Fruit fly (Drosophila melanogaster) whole organism, embryonic: Measurements from ENCODE around the gene CG31249.

ENCODE experiments used
- Aef1 ChIP-seq: fragments of 200-800 bp; sonication (Bioruptor generic); IDR thresholded peaks from 3 replicates; pipeline ENCODE4 v1.3.6; 2022; ENCODE audit warnings: missing biosample characterization, missing genetic modification characterization
- Asciz ChIP-seq: fragments of 200-800 bp; sonication (Bioruptor generic); optimal IDR thresholded peaks from 2 replicates; lab custom pipeline; 2017; ENCODE audit warnings: missing biosample characterization, mild to moderate bottlenecking, missing genetic modification characterization, missing genetic modification reagents
- CG11247 ChIP-seq: fragments of 200-800 bp; sonication (Bioruptor generic); IDR thresholded peaks from 2 replicates; pipeline ENCODE4 v1.3.6; 2022; ENCODE audit warnings: missing biosample characterization, missing genetic modification characterization
- CG12219 ChIP-seq: fragments of 200-800 bp; sonication (Bioruptor generic); optimal IDR thresholded peaks from 3 replicates; lab custom pipeline; 2018; ENCODE audit warnings: missing biosample characterization, mild to moderate bottlenecking, missing genetic modification characterization
- CG1233 ChIP-seq: fragments of 200-800 bp; sonication (Bioruptor generic); optimal IDR thresholded peaks from 4 replicates; lab custom pipeline; 2018; ENCODE audit warnings: missing biosample characterization, mild to moderate bottlenecking, missing genetic modification characterization
- CG12744 ChIP-seq: fragments of 200-800 bp; sonication (Bioruptor generic); optimal IDR thresholded peaks from 2 replicates; lab custom pipeline; 2016; ENCODE audit warnings: missing biosample characterization, missing genetic modification characterization
- CG12769 ChIP-seq: fragments of 200-800 bp; sonication (Bioruptor generic); optimal IDR thresholded peaks from 2 replicates; lab custom pipeline; 2019; ENCODE audit warnings: missing biosample characterization, mild to moderate bottlenecking, missing genetic modification characterization, moderate library complexity
- CG17328 ChIP-seq: fragments of 200-800 bp; sonication (Bioruptor generic); IDR thresholded peaks from 2 replicates; pipeline ENCODE4 v1.3.6; 2022; ENCODE audit warnings: missing biosample characterization, missing genetic modification characterization
- CG18011 ChIP-seq: fragments of 200-800 bp; sonication (Bioruptor generic); optimal IDR thresholded peaks from 2 replicates; lab custom pipeline; 2017; ENCODE audit warnings: missing biosample characterization, missing genetic modification characterization, mild to moderate bottlenecking, moderate library complexity, missing genotype
- CG18599 ChIP-seq: fragments of 200-800 bp; sonication (Bioruptor generic); optimal IDR thresholded peaks from 3 replicates; lab custom pipeline; 2017; ENCODE audit warnings: missing biosample characterization, missing genetic modification characterization, mild to moderate bottlenecking, moderate library complexity, missing genetic modification reagents
- CG3281 ChIP-seq: fragments of 200-800 bp; sonication (Bioruptor generic); optimal IDR thresholded peaks from 3 replicates; lab custom pipeline; 2017; ENCODE audit warnings: missing biosample characterization, mild to moderate bottlenecking, missing genetic modification characterization
- CG3838 ChIP-seq: fragments of 200-800 bp; sonication (Bioruptor generic); optimal IDR thresholded peaks from 3 replicates; lab custom pipeline; 2016; ENCODE audit warnings: missing biosample characterization, missing genetic modification characterization
- CG4617 ChIP-seq: fragments of 200-800 bp; sonication (Bioruptor generic); optimal IDR thresholded peaks from 3 replicates; lab custom pipeline; 2016; ENCODE audit warnings: missing biosample characterization, missing genetic modification characterization, borderline replicate concordance
- CG5245 ChIP-seq: fragments of 200-800 bp; sonication (Bioruptor generic); optimal IDR thresholded peaks from 3 replicates; lab custom pipeline; 2016; ENCODE audit warnings: missing biosample characterization, missing genetic modification characterization
- CG5953 ChIP-seq: fragments of 200-800 bp; sonication (Bioruptor generic); IDR thresholded peaks from 2 replicates; pipeline ENCODE4 v1.3.6; 2022; ENCODE audit warnings: missing biosample characterization, missing genetic modification characterization
- CG6654 ChIP-seq: fragments of 200-800 bp; sonication (Bioruptor generic); optimal IDR thresholded peaks from 2 replicates; lab custom pipeline; 2017; ENCODE audit warnings: missing biosample characterization, mild to moderate bottlenecking, missing genetic modification characterization
- CG8359 ChIP-seq: fragments of 200-800 bp; sonication (Bioruptor generic); optimal IDR thresholded peaks from 2 replicates; lab custom pipeline; 2017; ENCODE audit warnings: missing biosample characterization, mild to moderate bottlenecking, missing genetic modification characterization, borderline replicate concordance
- Dad ChIP-seq: fragments of 200-800 bp; sonication (Bioruptor generic); optimal IDR thresholded peaks from 3 replicates; lab custom pipeline; 2016; ENCODE audit warnings: missing biosample characterization, missing genetic modification characterization
- ERR ChIP-seq: fragments of 200-800 bp; sonication (Bioruptor generic); optimal IDR thresholded peaks from 2 replicates; lab custom pipeline; 2016; ENCODE audit warnings: missing biosample characterization, missing genetic modification characterization
- HLH3B ChIP-seq: fragments of 200-800 bp; sonication (Bioruptor generic); IDR thresholded peaks from 2 replicates; pipeline ENCODE4 v1.3.6; 2022; ENCODE audit warnings: missing biosample characterization, missing genetic modification characterization
- Hmx ChIP-seq: fragments of 200-800 bp; sonication (Bioruptor generic); optimal IDR thresholded peaks from 2 replicates; lab custom pipeline; 2016; ENCODE audit warnings: missing biosample characterization, missing genetic modification characterization
- Lhr ChIP-seq: fragments of 200-800 bp; sonication (Bioruptor generic); optimal IDR thresholded peaks from 3 replicates; lab custom pipeline; 2017; ENCODE audit warnings: mild to moderate bottlenecking, missing biosample characterization, missing genetic modification reagents, missing genetic modification characterization
- Nf-YA ChIP-seq: fragments of 200-800 bp; sonication (Bioruptor generic); IDR thresholded peaks from 2 replicates; pipeline ENCODE4 v1.3.6; 2022; ENCODE audit warnings: missing biosample characterization, missing genetic modification characterization
- PHDP ChIP-seq: fragments of 200-800 bp; sonication (Bioruptor generic); optimal IDR thresholded peaks from 3 replicates; lab custom pipeline; 2018; ENCODE audit warnings: missing biosample characterization, mild to moderate bottlenecking, missing genetic modification characterization, moderate library complexity
- Pdp1 ChIP-seq, 2 experiments: fragments of 200-800 bp; sonication (Bioruptor generic); optimal IDR thresholded peaks; 3 replicates each; lab custom pipeline; 2016; ENCODE audit warnings: missing biosample characterization in 2 of 2, missing genetic modification characterization in 2 of 2, mild to moderate bottlenecking in 1 of 2, moderate library complexity in 1 of 2
- Ptx1 ChIP-seq: fragments of 200-800 bp; sonication (Bioruptor generic); IDR thresholded peaks from 2 replicates; pipeline ENCODE4 v1.3.6; 2022; ENCODE audit warnings: missing biosample characterization, missing genetic modification characterization
- Rx ChIP-seq: fragments of 200-800 bp; sonication (Bioruptor generic); IDR thresholded peaks from 2 replicates; pipeline ENCODE4 v1.3.6; 2022; ENCODE audit warnings: missing biosample characterization, missing genetic modification characterization
- Sin3A ChIP-seq: fragments of >200 bp; optimal IDR thresholded peaks from 2 replicates; lab custom pipeline; 2018
- Spps ChIP-seq: fragments of 200-800 bp; sonication (Bioruptor generic); optimal IDR thresholded peaks from 2 replicates; lab custom pipeline; 2018; ENCODE audit warnings: missing biosample characterization, mild to moderate bottlenecking, missing genetic modification characterization
- bigmax ChIP-seq: fragments of 200-800 bp; sonication (Bioruptor generic); optimal IDR thresholded peaks from 2 replicates; lab custom pipeline; 2018; ENCODE audit warnings: missing biosample characterization, mild to moderate bottlenecking, missing genetic modification characterization
- chm ChIP-seq: fragments of 200-800 bp; sonication (Bioruptor generic); IDR thresholded peaks from 2 replicates; pipeline ENCODE4 v1.3.6; 2022; ENCODE audit warnings: missing biosample characterization, missing genetic modification characterization
- ci ChIP-seq: fragments of 200-800 bp; sonication (Bioruptor generic); IDR thresholded peaks from 3 replicates; pipeline ENCODE4 v1.3.6; 2022; ENCODE audit warnings: missing biosample characterization, missing genetic modification characterization
- crol ChIP-seq: fragments of 200-800 bp; sonication (Bioruptor generic); IDR thresholded peaks from 2 replicates; pipeline ENCODE4 v1.3.6; 2022; ENCODE audit warnings: missing biosample characterization, missing genetic modification characterization
- dm ChIP-seq: fragments of 200-800 bp; sonication (Bioruptor generic); optimal IDR thresholded peaks from 3 replicates; lab custom pipeline; 2016; ENCODE audit warnings: missing biosample characterization, missing genetic modification characterization
- dmrt11E ChIP-seq: fragments of 200-800 bp; sonication (Bioruptor generic); optimal IDR thresholded peaks from 3 replicates; lab custom pipeline; 2018; ENCODE audit warnings: missing biosample characterization, mild to moderate bottlenecking, missing genetic modification characterization, moderate library complexity
- dmrt99B ChIP-seq: fragments of 200-800 bp; sonication (Bioruptor generic); optimal IDR thresholded peaks from 2 replicates; lab custom pipeline; 2018; ENCODE audit warnings: missing biosample characterization, mild to moderate bottlenecking, missing genetic modification characterization, moderate library complexity
- esg ChIP-seq: fragments of 200-800 bp; sonication (Bioruptor generic); conservative IDR thresholded peaks from 2 replicates; pipeline ENCODE4 v1.3.6; 2022; ENCODE audit warnings: missing biosample characterization, missing genetic modification characterization
- fru ChIP-seq: fragments of >200 bp; optimal IDR thresholded peaks from 2 replicates; lab custom pipeline; 2017
- hb ChIP-seq: fragments of 200-800 bp; sonication (Bioruptor generic); IDR thresholded peaks from 3 replicates; pipeline ENCODE4 v1.3.6; 2022; ENCODE audit warnings: missing biosample characterization, missing genetic modification characterization; ENCODE audit not compliant: partially characterized antibody
- kni ChIP-seq: fragments of 200-800 bp; sonication (Bioruptor generic); optimal IDR thresholded peaks from 3 replicates; lab custom pipeline; 2017; ENCODE audit warnings: mild to moderate bottlenecking, missing biosample characterization, missing genetic modification reagents, missing genetic modification characterization
- lmd ChIP-seq: fragments of 200-800 bp; sonication (Bioruptor generic); IDR thresholded peaks from 2 replicates; pipeline ENCODE4 v1.3.6; 2022; ENCODE audit warnings: missing biosample characterization, missing genetic modification characterization
- nom ChIP-seq: fragments of 200-800 bp; sonication (Bioruptor generic); optimal IDR thresholded peaks from 2 replicates; lab custom pipeline; 2017; ENCODE audit warnings: missing biosample characterization, missing genetic modification characterization, mild to moderate bottlenecking, moderate library complexity, missing genetic modification reagents
- pb ChIP-seq: fragments of 200-800 bp; sonication (Bioruptor generic); optimal IDR thresholded peaks from 3 replicates; lab custom pipeline; 2016; ENCODE audit warnings: missing biosample characterization, missing genetic modification characterization
- prd ChIP-seq, 3 experiments: fragments of >200 bp in 2 of 3; fragments of 200-800 bp in 1 of 3; sonication (Bioruptor generic) in 1 of 3; optimal IDR thresholded peaks in 2 of 3; IDR thresholded peaks in 1 of 3; 2 replicates in 2 of 3; 3 replicates in 1 of 3; pipeline versions ENCODE4 v1.3.6 to Lab custom; 2017 to 2022; ENCODE audit warnings: missing biosample characterization in 1 of 3, missing genetic modification characterization in 1 of 3
- scrt ChIP-seq: fragments of 200-800 bp; sonication (Bioruptor generic); optimal IDR thresholded peaks from 2 replicates; lab custom pipeline; 2018; ENCODE audit warnings: missing biosample characterization, mild to moderate bottlenecking, missing genetic modification characterization, moderate library complexity
- sens ChIP-seq: fragments of 200-800 bp; sonication (Bioruptor generic); peaks from one replicate; lab custom pipeline; 2016; ENCODE audit warnings: missing biosample characterization, missing genetic modification characterization
- slp2 ChIP-seq: fragments of 200-800 bp; sonication (Bioruptor generic); optimal IDR thresholded peaks from 2 replicates; lab custom pipeline; 2016; ENCODE audit warnings: missing biosample characterization, missing genetic modification characterization
- sug ChIP-seq: fragments of 200-800 bp; optimal IDR thresholded peaks from 2 replicates; lab custom pipeline; 2019; ENCODE audit warnings: missing biosample characterization, mild to moderate bottlenecking, missing genetic modification characterization, moderate library complexity
- tin ChIP-seq: fragments of 200-800 bp; sonication (Bioruptor generic); optimal IDR thresholded peaks from 3 replicates; lab custom pipeline; 2016; ENCODE audit warnings: missing biosample characterization, missing genetic modification characterization
- wor ChIP-seq: fragments of 200-800 bp; sonication (Bioruptor generic); IDR thresholded peaks from 2 replicates; pipeline ENCODE4 v1.3.6; 2022; ENCODE audit warnings: missing biosample characterization, missing genetic modification characterization

Gene CG31249

DNA sequence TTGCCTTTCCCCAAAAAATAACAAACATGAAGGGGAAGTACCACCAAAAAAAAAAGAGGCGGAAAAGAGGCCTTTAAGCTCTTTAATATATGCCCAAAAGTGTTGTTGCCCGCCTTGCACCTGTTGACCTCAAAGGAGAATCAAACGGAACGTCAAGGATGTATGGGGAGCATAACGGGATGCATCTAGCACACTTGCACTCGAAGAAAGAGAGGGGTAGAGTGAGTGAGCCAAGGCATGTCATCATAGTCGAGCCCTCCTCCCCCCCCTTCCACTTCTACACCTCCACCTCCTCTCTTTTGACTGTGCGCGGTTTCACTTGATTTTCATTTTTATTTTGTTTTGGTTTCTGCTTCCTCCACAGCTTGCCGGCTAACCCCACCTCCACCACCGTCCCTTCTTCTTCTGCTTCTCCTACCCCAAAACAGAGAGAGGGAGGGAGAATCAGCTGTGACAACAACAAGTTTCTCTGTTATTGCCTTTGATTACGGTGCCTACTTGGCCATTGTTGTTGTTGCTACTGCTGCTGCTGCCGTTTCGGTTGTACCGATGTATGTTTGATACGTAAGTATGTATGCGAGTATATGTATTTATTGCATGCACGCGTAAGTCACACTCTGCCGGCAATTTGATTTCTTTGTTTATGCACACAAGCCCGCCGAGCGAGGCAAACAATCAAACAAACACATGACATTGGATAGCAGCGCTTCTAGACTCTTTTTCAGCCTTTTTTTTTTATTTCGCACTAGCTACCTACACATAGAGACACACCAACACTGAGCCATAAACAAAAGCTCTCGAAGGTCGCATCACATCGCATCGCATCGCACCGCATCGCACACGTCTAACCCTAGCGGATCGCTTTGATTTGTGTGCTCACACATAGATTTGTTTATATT, 26.0 kb upstream of the CG31249 start (continued):
- TF ChIP-seq CG6654 (GFP tag; lab: Kevin White, UChicago), result no peak
- TF ChIP-seq dmrt11E (tag; lab: Kevin White, UChicago), result no peak
- no peak for TF ChIP-seq esg
- no peak for TF ChIP-seq HLH3B (GFP tag; lab: Robert Waterston, UW)
- TF ChIP-seq Lhr (GFP tag; lab: Kevin White, UChicago), result no peak
- peak; percentile 11 for TF ChIP-seq bigmax
- no peak for TF ChIP-seq CG1233
- TF ChIP-seq CG12744 (GFP tag; lab: Kevin White, UChicago), result no peak
- TF ChIP-seq Sin3A (lab: Kevin White, UChicago), result no peak
- TF ChIP-seq sug (tag; lab: Kevin White, UChicago), result no peak
- TF ChIP-seq pb (GFP tag; lab: Kevin White, UChicago), result no peak
- TF ChIP-seq Ptx1 (GFP tag; lab: Robert Waterston, UW), result no peak
- no peak for TF ChIP-seq Nf-YA (GFP tag; lab: Robert Waterston, UW)
- TF ChIP-seq tin (GFP tag; lab: Kevin White, UChicago), result no peak
- TF ChIP-seq Asciz (GFP tag; lab: Kevin White, UChicago), result no peak
- TF ChIP-seq Dad (GFP tag; lab: Kevin White, UChicago), result no peak
- no peak for TF ChIP-seq PHDP (tag; lab: Kevin White, UChicago)
- no peak for TF ChIP-seq CG12769 (tag; lab: Kevin White, UChicago)
- no peak for TF ChIP-seq dm (GFP tag; lab: Kevin White, UChicago)
- no peak for TF ChIP-seq dmrt99B (tag; lab: Kevin White, UChicago)
- TF ChIP-seq lmd (GFP tag; lab: Robert Waterston, UW), result no peak
- no peak for TF ChIP-seq CG5245 (GFP tag; lab: Kevin White, UChicago)
- no peak for TF ChIP-seq CG4617 (GFP tag; lab: Kevin White, UChicago)
- no peak for TF ChIP-seq ERR
- TF ChIP-seq CG18011 (GFP tag; lab: Kevin White, UChicago), result no peak
- peak; percentile 55 for TF ChIP-seq kni
- TF ChIP-seq Spps (tag; lab: Kevin White, UChicago), result no peak
- no peak for TF ChIP-seq Hmx (GFP tag; lab: Kevin White, UChicago)
- no peak for TF ChIP-seq Aef1 (GFP tag; lab: Robert Waterston, UW)
- TF ChIP-seq CG12219 (GFP tag; lab: Kevin White, UChicago), result no peak
- TF ChIP-seq fru (lab: Kevin White, UChicago), result no peak
- no peak for TF ChIP-seq CG8359 (GFP tag; lab: Kevin White, UChicago)
- TF ChIP-seq CG3838, result no peak
- no peak for TF ChIP-seq slp2 (GFP tag; lab: Kevin White, UChicago)
- peak in 1 of 2 experiments; percentile 51 for TF ChIP-seq Pdp1 (GFP tag; optimal IDR thresholded peaks at IDR 0.05; lab: Kevin White, UChicago)
- TF ChIP-seq scrt (GFP tag; lab: Kevin White, UChicago), result peak; percentile 16
- peak; percentile 48 for TF ChIP-seq nom (GFP tag; lab: Kevin White, UChicago)
- TF ChIP-seq CG18599 (GFP tag; lab: Kevin White, UChicago), result no peak
- no peak for TF ChIP-seq CG11247 (GFP tag; lab: Robert Waterston, UW)
- TF ChIP-seq crol, result peak; percentile 85
- no peak for TF ChIP-seq hb
- no peak for TF ChIP-seq Rx (GFP tag; lab: Robert Waterston, UW)
- no peak for TF ChIP-seq prd (optimal IDR thresholded peaks at IDR 0.05; lab: Kevin White, UChicago)
- TF ChIP-seq prd (GFP tag; IDR thresholded peaks at IDR 0.05; lab: Robert Waterston, UW), result no peak
- TF ChIP-seq sens (GFP tag; lab: Kevin White, UChicago), result peak; percentile 62
- no peak for TF ChIP-seq CG5953 (GFP tag; lab: Robert Waterston, UW)
- TF ChIP-seq wor (GFP tag; lab: Robert Waterston, UW), result no peak
- no peak for TF ChIP-seq CG3281
- no peak for TF ChIP-seq ci (GFP tag; lab: Robert Waterston, UW)
- no peak for TF ChIP-seq CG17328 (GFP tag; lab: Robert Waterston, UW)
- TF ChIP-seq chm (GFP tag; lab: Robert Waterston, UW), result no peak
